Fruit fly (Drosophila melanogaster): ENCODE measurements around the gene CG31913.

Gene CG31913

DNA sequence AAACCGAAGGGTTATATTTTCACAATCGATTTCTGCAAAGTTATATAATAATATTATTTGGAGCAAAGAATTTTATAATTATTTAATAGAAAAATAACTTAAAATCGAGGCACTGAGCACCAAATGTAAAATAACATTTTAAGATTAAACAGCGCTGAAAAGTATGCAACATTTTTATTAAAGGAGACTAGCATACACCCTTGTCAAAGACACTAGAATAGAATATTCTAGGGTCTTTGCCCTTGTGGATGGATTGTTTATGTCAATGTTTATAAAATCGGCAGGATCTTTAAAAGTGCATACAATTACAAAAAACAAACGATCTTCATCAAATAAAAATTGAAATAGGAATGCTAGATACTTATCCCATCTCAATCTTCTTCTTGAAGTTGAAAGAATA is 20.2 kb downstream of the CG31913 start:
- TF ChIP-seq h (optimal IDR thresholded peaks at IDR 0.05) (no peak), Sin3A (optimal IDR thresholded peaks at IDR 0.05) (no peak), Myc (optimal IDR thresholded peaks at IDR 0.05) (no peak), psq (optimal IDR thresholded peaks at IDR 0.05) (no peak), ttk (optimal IDR thresholded peaks at IDR 0.05) (no peak), insv (optimal IDR thresholded peaks at IDR 0.05) (no peak)

DNA sequence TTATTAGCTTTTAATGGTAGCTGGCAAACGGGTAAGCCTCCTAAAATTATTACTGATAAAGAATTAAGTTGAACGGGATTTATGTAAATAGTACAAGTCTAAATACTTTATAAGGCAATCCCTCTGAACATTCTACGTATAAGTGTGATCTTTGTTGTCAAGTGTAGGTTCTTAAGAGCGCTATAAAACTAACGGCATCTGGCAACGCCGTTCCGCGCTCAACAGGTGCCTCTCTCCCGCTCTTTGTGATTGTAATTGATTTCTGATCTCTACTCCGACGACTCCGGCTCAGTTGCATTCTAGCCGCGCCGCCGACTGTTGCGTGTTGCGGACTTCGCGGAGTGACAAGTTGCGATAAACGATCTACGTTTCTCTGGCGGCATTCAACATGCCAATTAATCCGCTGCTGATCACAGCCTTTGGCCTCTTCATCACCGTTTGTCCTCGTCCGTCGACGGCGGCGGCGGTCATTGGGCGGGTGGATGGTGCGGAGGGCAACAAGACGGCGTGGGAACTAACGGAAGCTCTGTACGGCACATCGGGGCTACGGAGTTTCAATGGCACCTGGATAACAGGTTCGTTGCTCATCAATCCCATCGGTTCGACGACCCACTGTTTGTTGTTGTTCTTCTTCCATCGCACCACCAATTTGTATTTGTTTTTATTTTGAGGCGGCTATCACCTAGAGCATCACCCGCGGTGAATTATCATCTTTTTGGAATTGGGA is 21.4 kb downstream of the CG31913 start, which contains the start of gene CG11034:
Gene CG11034 (plus strand): TSS at position 305 of the 727 bp plus-strand sequence.
- no peak for TF ChIP-seq insv (optimal IDR thresholded peaks at IDR 0.05)
- TF ChIP-seq h (optimal IDR thresholded peaks at IDR 0.05): no peak
- no peak for TF ChIP-seq Myc (optimal IDR thresholded peaks at IDR 0.05)
- no peak for TF ChIP-seq ttk (optimal IDR thresholded peaks at IDR 0.05)
- TF ChIP-seq Sin3A (optimal IDR thresholded peaks at IDR 0.05): no peak
- TF ChIP-seq psq (optimal IDR thresholded peaks at IDR 0.05): no peak

DNA sequence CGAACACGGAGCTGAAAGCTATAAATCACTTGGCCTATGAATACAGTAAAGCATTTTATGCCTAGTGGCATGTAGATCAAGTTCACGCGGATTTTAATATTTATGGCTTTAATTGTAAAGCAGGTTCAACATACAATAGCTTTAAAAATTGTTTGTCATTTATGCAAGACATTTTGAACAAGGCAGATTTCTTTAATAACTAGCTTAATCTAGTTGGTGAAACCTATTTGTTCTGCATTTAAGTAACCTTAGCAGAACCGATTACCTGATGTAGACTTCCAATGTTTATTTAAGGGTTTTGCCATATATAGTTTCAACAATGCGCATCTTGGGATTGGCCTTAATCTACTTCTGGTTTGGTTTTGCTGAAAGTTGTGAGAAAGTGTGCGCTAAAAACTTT is 27.4 kb downstream of the CG31913 start, which contains the start of gene CG43307:
Gene CG43307 (plus strand): TSS at position 301 of the 400 bp plus-strand sequence.
- no peak for TF ChIP-seq Myc (optimal IDR thresholded peaks at IDR 0.05)
- TF ChIP-seq psq (optimal IDR thresholded peaks at IDR 0.05): no peak
- no peak for TF ChIP-seq insv (optimal IDR thresholded peaks at IDR 0.05)
- no peak for TF ChIP-seq ttk (optimal IDR thresholded peaks at IDR 0.05)
- TF ChIP-seq h (optimal IDR thresholded peaks at IDR 0.05): no peak
- no peak for TF ChIP-seq Sin3A (optimal IDR thresholded peaks at IDR 0.05)

DNA sequence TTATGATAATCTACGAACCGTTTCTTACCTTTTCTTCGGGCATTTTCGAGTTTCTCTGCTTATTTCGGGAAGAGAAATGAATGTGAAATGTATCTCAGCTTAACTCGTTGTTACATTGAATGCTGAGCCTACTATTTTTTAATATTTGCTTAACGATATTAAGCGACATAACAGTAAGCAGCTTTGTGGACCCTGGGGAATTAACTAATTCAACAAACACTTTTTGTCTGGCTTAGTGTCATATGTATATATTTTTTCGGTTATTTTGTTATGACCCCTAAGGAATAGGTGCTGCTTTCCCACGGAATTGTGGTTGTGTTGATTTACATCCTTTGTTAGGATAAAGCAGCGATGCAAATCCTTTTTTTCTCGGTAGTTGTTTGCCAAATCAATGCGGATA is 34.5 kb downstream of the CG31913 start, which contains the start of gene COX6CL:
Gene COX6CL (minus strand): TSS at position 101 of the 400 bp plus-strand sequence.
- TF ChIP-seq insv (optimal IDR thresholded peaks at IDR 0.05) (no peak), psq (optimal IDR thresholded peaks at IDR 0.05) (no peak), h (optimal IDR thresholded peaks at IDR 0.05) (no peak), ttk (optimal IDR thresholded peaks at IDR 0.05) (no peak)

DNA sequence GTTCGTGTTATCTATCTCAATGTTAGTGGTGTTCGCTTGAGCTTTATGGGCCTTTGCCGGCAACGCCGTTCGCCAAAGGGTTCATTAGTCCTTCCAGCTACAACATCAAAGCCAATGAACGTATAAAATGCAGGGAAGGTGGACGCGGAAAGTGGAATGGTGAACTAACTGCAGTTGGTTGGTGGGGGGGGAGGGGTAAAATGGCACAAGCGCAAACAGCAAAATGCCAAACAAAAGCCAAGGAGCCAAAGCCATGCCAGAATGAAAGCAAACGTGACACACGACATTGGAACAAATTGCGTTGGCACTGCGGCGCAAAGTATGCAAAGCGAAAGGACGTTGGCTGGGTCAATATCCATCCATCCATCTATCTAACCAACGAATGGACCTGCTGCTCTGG is 37.1 kb downstream of the CG31913 start:
- TF ChIP-seq psq (optimal IDR thresholded peaks at IDR 0.05) (no peak), ttk (optimal IDR thresholded peaks at IDR 0.05) (no peak), h (optimal IDR thresholded peaks at IDR 0.05) (no peak), insv (optimal IDR thresholded peaks at IDR 0.05) (no peak), Myc (optimal IDR thresholded peaks at IDR 0.05) (no peak), Sin3A (optimal IDR thresholded peaks at IDR 0.05) (no peak)

DNA sequence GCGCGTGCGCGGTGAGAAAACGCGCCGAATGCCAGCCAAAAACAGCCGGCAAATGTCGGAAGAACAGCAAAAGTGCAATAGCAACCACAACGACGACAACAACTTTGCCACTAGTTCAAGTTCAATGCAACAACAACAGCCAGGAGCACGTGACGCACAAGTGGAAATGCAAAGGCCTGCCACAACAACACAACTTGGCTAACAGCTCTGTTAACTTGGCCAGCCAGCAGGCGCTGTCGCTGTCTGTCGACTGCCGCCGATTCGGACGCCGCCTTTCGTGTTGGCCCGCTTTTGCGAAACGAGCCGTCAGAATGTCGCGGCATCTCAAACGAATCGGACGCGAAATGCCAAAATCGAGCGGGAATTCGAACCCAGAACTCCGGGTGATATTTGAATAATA is 39.9 kb downstream of the CG31913 start, which contains the start of gene TrissinR:
Gene TrissinR (plus strand): TSS at position 301 of the 400 bp plus-strand sequence.
- no peak for TF ChIP-seq insv (optimal IDR thresholded peaks at IDR 0.05)

Measured in Kc167 (cell line).